Fruit fly (Drosophila melanogaster) whole organism, adult: Measurements from ENCODE around the gene CG43845.

ENCODE experiments used
- CG11617 ChIP-seq: fragments of 200-800 bp; sonication (Bioruptor generic); optimal IDR thresholded peaks from 2 replicates; lab custom pipeline; 2017; ENCODE audit warnings: mild to moderate bottlenecking, missing biosample characterization, missing genetic modification reagents, missing genetic modification characterization
- CG12768 ChIP-seq: fragments of 200-800 bp; sonication (Bioruptor generic); optimal IDR thresholded peaks from 2 replicates; lab custom pipeline; 2017; ENCODE audit warnings: missing biosample characterization, missing genetic modification characterization, mild to moderate bottlenecking, moderate library complexity, missing genetic modification reagents
- CG14711 ChIP-seq: fragments of 200-800 bp; sonication (Bioruptor generic); optimal IDR thresholded peaks from 2 replicates; lab custom pipeline; 2018; ENCODE audit warnings: missing biosample characterization, mild to moderate bottlenecking, missing genetic modification characterization, moderate library complexity
- CG1620 ChIP-seq: fragments of 200-800 bp; sonication (Bioruptor generic); optimal IDR thresholded peaks from 2 replicates; lab custom pipeline; 2016; ENCODE audit warnings: missing biosample characterization, missing genetic modification characterization
- CG7045 ChIP-seq: fragments of 200-800 bp; sonication (Bioruptor generic); optimal IDR thresholded peaks from 2 replicates; lab custom pipeline; 2017; ENCODE audit warnings: missing biosample characterization, mild to moderate bottlenecking, missing genetic modification characterization
- CG7101 ChIP-seq: fragments of 200-800 bp; sonication (Bioruptor generic); optimal IDR thresholded peaks from 2 replicates; lab custom pipeline; 2018; ENCODE audit warnings: missing biosample characterization, mild to moderate bottlenecking, missing genetic modification characterization, moderate library complexity
- Clk ChIP-seq: fragments of 200-800 bp; sonication (Bioruptor generic); optimal IDR thresholded peaks from 2 replicates; lab custom pipeline; 2017; ENCODE audit warnings: missing biosample characterization, missing genetic modification characterization
- Mnt ChIP-seq: fragments of 200-800 bp; sonication (Bioruptor generic); optimal IDR thresholded peaks from 2 replicates; lab custom pipeline; 2016; ENCODE audit warnings: missing biosample characterization, mild to moderate bottlenecking, missing genetic modification characterization
- pad ChIP-seq: fragments of 200-800 bp; sonication (Bioruptor generic); optimal IDR thresholded peaks from 3 replicates; lab custom pipeline; 2017; ENCODE audit warnings: missing biosample characterization, missing genetic modification characterization, mild to moderate bottlenecking, moderate library complexity, missing genetic modification reagents
- tj ChIP-seq: fragments of 200-800 bp; sonication (Bioruptor generic); optimal IDR thresholded peaks from 3 replicates; lab custom pipeline; 2017; ENCODE audit warnings: missing biosample characterization, mild to moderate bottlenecking, missing genetic modification characterization, moderate library complexity
- toe ChIP-seq: fragments of 200-800 bp; sonication (Bioruptor generic); optimal IDR thresholded peaks from 2 replicates; lab custom pipeline; 2016; ENCODE audit warnings: missing biosample characterization, missing genetic modification characterization

The CG43845 gene

DNA sequence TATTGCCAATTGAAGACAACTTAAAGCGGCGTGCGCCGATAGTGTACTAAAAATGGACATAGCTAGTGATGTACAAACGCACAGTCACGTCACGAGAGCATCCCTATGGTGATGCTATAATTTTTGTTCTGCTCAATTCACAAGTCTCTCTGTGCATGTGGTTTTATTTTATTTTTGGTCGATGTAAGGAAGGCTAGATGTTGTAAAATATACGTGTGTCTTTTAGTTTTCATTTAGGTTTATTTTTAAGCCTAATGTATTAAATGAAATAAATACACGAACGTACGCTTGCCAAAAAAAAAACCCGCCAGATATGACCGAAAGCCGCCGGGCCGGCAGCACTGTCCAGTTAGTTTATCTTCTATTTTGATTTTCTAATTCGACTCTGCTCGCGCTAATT lies 48.4 kb downstream of the CG43845 start, which contains the start of the genes CG45100, HDAC3 and Hcs:
TSS of gene CG45100 (minus strand) at position 50 of the 400 bp plus-strand sequence.
TSS of gene HDAC3 (minus strand) at position 50 of the 400 bp plus-strand sequence.
TSS of gene Hcs (plus strand) at position 349 of the 400 bp plus-strand sequence.
- TF ChIP-seq toe (GFP tag; lab: Kevin White, UChicago) (no peak), CG12768 (GFP tag; lab: Kevin White, UChicago) (peak; percentile 59), tj (no peak), CG14711 (tag; lab: Kevin White, UChicago) (peak; percentile 26), pad (GFP tag; lab: Kevin White, UChicago) (peak; percentile 19), CG7101 (peak; percentile 31), CG7045 (GFP tag; lab: Kevin White, UChicago) (no peak), Mnt (GFP tag; lab: Kevin White, UChicago) (peak; percentile 28), Clk (peak; percentile 29), CG11617 (peak; percentile 34), CG1620 (GFP tag; lab: Kevin White, UChicago) (peak; percentile 39)
